Worm (Caenorhabditis elegans): Measurements from ENCODE around the gene cyp-13A6.

The cyp-13A6 gene

ce11 chrII:9828502-9828901 lies 25.9 kb upstream of the cyp-13A6 start:
- peak; percentile 77 for TF ChIP-seq nhr-2 (tag; optimal IDR thresholded peaks at IDR 0.05)
- TF ChIP-seq ham-2 (GFP tag; optimal IDR thresholded peaks at IDR 0.05) = no peak
- TF ChIP-seq zip-8 (tag; optimal IDR thresholded peaks at IDR 0.05) = peak; percentile 74
- TF ChIP-seq tbx-8 (GFP tag; optimal IDR thresholded peaks at IDR 0.05) = no peak
- no peak for TF ChIP-seq flh-1 (GFP tag; optimal IDR thresholded peaks at IDR 0.05)

- TF ChIP-seq nhr-2 (tag; optimal IDR thresholded peaks at IDR 0.05) (peak; percentile 22), nhr-12 (tag; optimal IDR thresholded peaks at IDR 0.05) (no peak)
These were observed 25.2 kb upstream of the cyp-13A6 start, which contains the start of gene eyg-1 for ce11 chrII:9827852-9828251. Gene eyg-1, minus strand, starts transcription at chrII:9827952.

ce11 chrII:9826946-9827345 lies 24.3 kb upstream of the cyp-13A6 start:
- no peak for TF ChIP-seq zip-8 (tag; optimal IDR thresholded peaks at IDR 0.05)
- TF ChIP-seq lin-13 (tag; optimal IDR thresholded peaks at IDR 0.05) = no peak
- TF ChIP-seq ceh-43 (GFP tag; optimal IDR thresholded peaks at IDR 0.05) = no peak
- TF ChIP-seq tbx-8 (GFP tag; optimal IDR thresholded peaks at IDR 0.05) = no peak
- TF ChIP-seq elt-3 (tag; optimal IDR thresholded peaks at IDR 0.05) = no peak
- no peak for TF ChIP-seq unc-120 (tag; optimal IDR thresholded peaks at IDR 0.05; ENCODE audit: poor library complexity, severe bottlenecking)
- TF ChIP-seq nhr-12 (tag; optimal IDR thresholded peaks at IDR 0.05) = no peak
- TF ChIP-seq sem-2 (GFP tag; optimal IDR thresholded peaks at IDR 0.05) = no peak
- no peak for TF ChIP-seq ceh-83 (GFP tag; optimal IDR thresholded peaks at IDR 0.05)

- no peak for TF ChIP-seq pha-4 (tag; optimal IDR thresholded peaks at IDR 0.05)
- no peak for TF ChIP-seq lsy-2 (tag; optimal IDR thresholded peaks at IDR 0.05)
- no peak for TF ChIP-seq ceh-83 (GFP tag; optimal IDR thresholded peaks at IDR 0.05)
- no peak for TF ChIP-seq elt-3 (tag; optimal IDR thresholded peaks at IDR 0.05)
- no peak for TF ChIP-seq lin-13 (tag; optimal IDR thresholded peaks at IDR 0.05)
- no peak for TF ChIP-seq lin-32 (GFP tag; optimal IDR thresholded peaks at IDR 0.05)
- no peak for TF ChIP-seq sptf-1 (tag; optimal IDR thresholded peaks at IDR 0.05)
- TF ChIP-seq ham-2 (GFP tag; optimal IDR thresholded peaks at IDR 0.05) = no peak
- no peak for TF ChIP-seq ztf-11 (tag; optimal IDR thresholded peaks at IDR 0.05)
- no peak for TF ChIP-seq sem-2 (GFP tag; optimal IDR thresholded peaks at IDR 0.05)
- no peak for TF ChIP-seq mls-2 (tag; optimal IDR thresholded peaks at IDR 0.05)
- no peak for TF ChIP-seq cnd-1 (tag; optimal IDR thresholded peaks at IDR 0.05)
- no peak for TF ChIP-seq blmp-1 (tag; optimal IDR thresholded peaks at IDR 0.05)
- no peak for TF ChIP-seq hlh-1 (tag; optimal IDR thresholded peaks at IDR 0.05)
These were observed 4.9 kb upstream of the cyp-13A6 start, which contains the start of gene cyp-13A8 for ce11 chrII:9807519-9807972. Gene cyp-13A8, minus strand, starts transcription at chrII:9807569.

ce11 chrII:9803320-9803719 lies 699 bp upstream of the cyp-13A6 start, which contains the start of gene cyp-13A7:
Gene cyp-13A7, plus strand, starts transcription at chrII:9803620.
- TF ChIP-seq sptf-1 (tag; optimal IDR thresholded peaks at IDR 0.05) (no peak), hlh-1 (tag; optimal IDR thresholded peaks at IDR 0.05) (no peak), nhr-12 (tag; optimal IDR thresholded peaks at IDR 0.05) (no peak), nhr-28 (tag; optimal IDR thresholded peaks at IDR 0.05) (no peak), unc-120 (tag; optimal IDR thresholded peaks at IDR 0.05; ENCODE audit: poor library complexity, severe bottlenecking) (no peak), lsy-2 (tag; optimal IDR thresholded peaks at IDR 0.05) (no peak), cnd-1 (tag; optimal IDR thresholded peaks at IDR 0.05) (no peak), unc-62 (GFP tag; optimal IDR thresholded peaks at IDR 0.05) (no peak), mls-2 (tag; optimal IDR thresholded peaks at IDR 0.05) (no peak), flh-1 (GFP tag; optimal IDR thresholded peaks at IDR 0.05) (no peak), snpc-4 (tag; optimal IDR thresholded peaks at IDR 0.05) (no peak), ham-2 (GFP tag; optimal IDR thresholded peaks at IDR 0.05) (no peak), mep-1 (tag; optimal IDR thresholded peaks at IDR 0.05) (no peak), elt-3 (tag; optimal IDR thresholded peaks at IDR 0.05) (no peak), tbx-8 (GFP tag; optimal IDR thresholded peaks at IDR 0.05) (no peak), mab-5 (tag; optimal IDR thresholded peaks at IDR 0.05) (no peak), drap-1 (GFP tag; optimal IDR thresholded peaks at IDR 0.05) (no peak), sem-2 (GFP tag; optimal IDR thresholded peaks at IDR 0.05) (no peak), lin-32 (GFP tag; optimal IDR thresholded peaks at IDR 0.05) (no peak), ces-1 (GFP tag; optimal IDR thresholded peaks at IDR 0.05) (no peak)

ce11 chrII:9800251-9800650 lies 2.4 kb downstream of the cyp-13A6 start, which contains the start of gene cyp-13A5:
Gene cyp-13A5, minus strand, starts transcription at chrII:9800362.
- TF ChIP-seq tbx-8 (GFP tag; optimal IDR thresholded peaks at IDR 0.05) = no peak
- no peak for TF ChIP-seq nhr-237 (tag; optimal IDR thresholded peaks at IDR 0.05)
- TF ChIP-seq lin-32 (GFP tag; optimal IDR thresholded peaks at IDR 0.05) = no peak
- no peak for TF ChIP-seq sptf-1 (tag; optimal IDR thresholded peaks at IDR 0.05)
- TF ChIP-seq nhr-12 (tag; optimal IDR thresholded peaks at IDR 0.05) = no peak
- no peak for TF ChIP-seq ceh-43 (GFP tag; optimal IDR thresholded peaks at IDR 0.05)
